Worm (Caenorhabditis elegans) whole organism, L1 larva: ENCODE data around the gene str-177.

Source experiments
- C34B4.2 ChIP-seq: sonication (generic microtip); optimal IDR thresholded peaks from 2 replicates; lab custom pipeline; 2017; ENCODE audit warnings: mild to moderate bottlenecking, missing genetic modification characterization, missing compliant biosample characterization
- aha-1 ChIP-seq: fragments of 150-350 bp; optimal IDR thresholded peaks from 2 replicates; lab custom pipeline; 2014; ENCODE audit warnings: missing biosample characterization, missing genetic modification characterization
- alr-1 ChIP-seq: fragments of 200-800 bp; sonication (Bioruptor generic); optimal IDR thresholded peaks from 2 replicates; lab custom pipeline; 2018; ENCODE audit warnings: borderline replicate concordance, mild to moderate bottlenecking, missing genetic modification characterization, missing compliant biosample characterization
- aly-2 ChIP-seq: fragments of 150-350 bp; optimal IDR thresholded peaks from 2 replicates; lab custom pipeline; 2014; ENCODE audit warnings: missing biosample characterization, missing genetic modification characterization
- ama-1 ChIP-seq: fragments of 150-350 bp; optimal IDR thresholded peaks from 2 replicates; lab custom pipeline; 2014
- blmp-1 ChIP-seq: fragments of 150-350 bp; optimal IDR thresholded peaks from 2 replicates; lab custom pipeline; 2014; ENCODE audit warnings: missing biosample characterization, missing genetic modification characterization
- ceh-8 ChIP-seq: fragments of 200-800 bp; sonication (Bioruptor generic); optimal IDR thresholded peaks from 2 replicates; lab custom pipeline; 2018; ENCODE audit warnings: mild to moderate bottlenecking, missing genetic modification characterization, moderate library complexity, missing compliant biosample characterization
- dsc-1 ChIP-seq: sonication (generic microtip); optimal IDR thresholded peaks from 2 replicates; lab custom pipeline; 2016; ENCODE audit warnings: mild to moderate bottlenecking, missing genetic modification characterization, missing compliant biosample characterization
- efl-1 ChIP-seq, 4 experiments: fragments of 150-350 bp; optimal IDR thresholded peaks in 3 of 4; peaks in 1 of 4; 1 replicate in 1 of 4; 2 replicates in 3 of 4; lab custom pipeline; 2014; ENCODE audit warnings: missing biosample characterization in 2 of 4, missing genetic modification characterization in 2 of 4, missing genetic modification reagents in 2 of 4
- efl-3 ChIP-seq: fragments of 200-800 bp; sonication (Bioruptor generic); optimal IDR thresholded peaks from 2 replicates; lab custom pipeline; 2018; ENCODE audit warnings: mild to moderate bottlenecking, missing genetic modification characterization, missing compliant biosample characterization
- elt-3 ChIP-seq, 6 experiments: fragments of 150-350 bp in 1 of 6; sonication (generic microtip); optimal IDR thresholded peaks; 2 replicates each; lab custom pipeline; 2017 to 2018; ENCODE audit warnings: missing biosample characterization in 6 of 6, missing genetic modification characterization in 6 of 6, inconsistent platforms in 1 of 6
- hpl-2 ChIP-seq: fragments of 150-350 bp; optimal IDR thresholded peaks from 2 replicates; lab custom pipeline; 2014; ENCODE audit warnings: missing biosample characterization, missing genetic modification reagents, missing genetic modification characterization
- lin-13 ChIP-seq: fragments of 150-350 bp; optimal IDR thresholded peaks from 2 replicates; lab custom pipeline; 2014; ENCODE audit warnings: missing biosample characterization, missing genetic modification reagents, missing genetic modification characterization
- lin-14 ChIP-seq: fragments of 200-800 bp; sonication (Bioruptor generic); optimal IDR thresholded peaks from 2 replicates; lab custom pipeline; 2018; ENCODE audit warnings: mild to moderate bottlenecking, missing genetic modification characterization, moderate library complexity, missing compliant biosample characterization
- lin-15B ChIP-seq: fragments of 150-350 bp; sonication (generic microtip); optimal IDR thresholded peaks from 3 replicates; lab custom pipeline; 2014; ENCODE audit warnings: missing biosample characterization, missing genetic modification characterization
- lin-35 ChIP-seq, 2 experiments: fragments of 150-350 bp; optimal IDR thresholded peaks; 2 replicates each; lab custom pipeline; 2014; ENCODE audit warnings: missing biosample characterization in 2 of 2, missing genetic modification characterization in 2 of 2, missing genetic modification reagents in 2 of 2
- lir-3 ChIP-seq: sonication (generic microtip); optimal IDR thresholded peaks from 2 replicates; lab custom pipeline; 2016; ENCODE audit warnings: mild to moderate bottlenecking, missing genetic modification characterization, moderate library complexity, missing compliant biosample characterization; ENCODE audit not compliant: poor library complexity
- mab-9 ChIP-seq: fragments of 200-800 bp; sonication (Bioruptor generic); IDR thresholded peaks from 2 replicates; pipeline ENCODE4 v1.3.6; 2022; ENCODE audit warnings: missing genetic modification reagents, missing genetic modification characterization, missing compliant biosample characterization
- mef-2 ChIP-seq: fragments of 150-350 bp; optimal IDR thresholded peaks from 2 replicates; lab custom pipeline; 2014; ENCODE audit warnings: missing biosample characterization, missing genetic modification characterization
- nhr-19 ChIP-seq: fragments of 200-800 bp; sonication (Bioruptor generic); conservative IDR thresholded peaks from 2 replicates; pipeline ENCODE4 v1.3.6; 2022; ENCODE audit warnings: missing genetic modification characterization, missing compliant biosample characterization
- nhr-20 ChIP-seq: sonication (generic microtip); optimal IDR thresholded peaks from 2 replicates; lab custom pipeline; 2016; ENCODE audit warnings: mild to moderate bottlenecking, missing genetic modification characterization, missing compliant biosample characterization
- nhr-71 ChIP-seq: sonication (generic microtip); optimal IDR thresholded peaks from 2 replicates; lab custom pipeline; 2016; ENCODE audit warnings: mild to moderate bottlenecking, missing genetic modification characterization, moderate library complexity, missing compliant biosample characterization
- nhr-77 ChIP-seq: fragments of 150-350 bp; optimal IDR thresholded peaks from 2 replicates; lab custom pipeline; 2014; ENCODE audit warnings: missing biosample characterization, missing genetic modification characterization
- nhr-85 ChIP-seq: sonication (generic microtip); peaks from one replicate; lab custom pipeline; 2016; ENCODE audit warnings: missing genetic modification characterization, inconsistent platforms, missing compliant biosample characterization
- nhr-90 ChIP-seq: sonication (generic microtip); optimal IDR thresholded peaks from 2 replicates; lab custom pipeline; 2016; ENCODE audit warnings: mild to moderate bottlenecking, missing genetic modification characterization, missing compliant biosample characterization; ENCODE audit not compliant: poor library complexity
- snu-23 ChIP-seq: sonication (generic microtip); optimal IDR thresholded peaks from 2 replicates; lab custom pipeline; 2016; ENCODE audit warnings: missing genetic modification characterization, missing compliant biosample characterization
- sup-37 ChIP-seq: fragments of 200-800 bp; sonication (Bioruptor generic); optimal IDR thresholded peaks from 2 replicates; lab custom pipeline; 2018; ENCODE audit warnings: mild to moderate bottlenecking, missing genetic modification characterization, missing compliant biosample characterization
- swsn-7 ChIP-seq: sonication (generic microtip); optimal IDR thresholded peaks from 2 replicates; lab custom pipeline; 2016; ENCODE audit warnings: missing genetic modification characterization, missing compliant biosample characterization
- unc-86 ChIP-seq: sonication (generic microtip); optimal IDR thresholded peaks from 2 replicates; lab custom pipeline; 2016; ENCODE audit warnings: missing genetic modification characterization, missing compliant biosample characterization
- unc-98 ChIP-seq: fragments of 200-800 bp; sonication (Bioruptor generic); IDR thresholded peaks from 2 replicates; pipeline ENCODE4 v1.3.6; 2022; ENCODE audit warnings: missing genetic modification characterization, missing compliant biosample characterization
- ztf-11 ChIP-seq, 2 experiments: sonication (generic microtip); optimal IDR thresholded peaks; 2 replicates each; lab custom pipeline; 2016 to 2017; ENCODE audit warnings: missing genetic modification characterization in 2 of 2, missing biosample characterization in 1 of 2, missing compliant biosample characterization in 1 of 2

Gene str-177

ce11 chrV:9162955-9163468 is 35.8 kb downstream of the str-177 start, which contains the start of gene col-145:
TSS of gene col-145 (minus strand) at chrV:9163005.
- TF ChIP-seq snu-23 (GFP tag; lab: Kevin White, UChicago) (peak; percentile 1), elt-3 (tag; optimal IDR thresholded peaks at IDR 0.05; lab: Kevin White, UChicago) (peak in 1 of 6 experiments; percentile 6), blmp-1 (tag; lab: Kevin White, UChicago) (peak; percentile 86), nhr-85 (tag; lab: Kevin White, UChicago) (peak; percentile 5), nhr-77 (tag; lab: Kevin White, UChicago) (no peak), C34B4.2 (tag; lab: Kevin White, UChicago) (no peak), lin-14 (GFP tag; lab: Kevin White, UChicago) (peak; percentile 39)

DNA sequence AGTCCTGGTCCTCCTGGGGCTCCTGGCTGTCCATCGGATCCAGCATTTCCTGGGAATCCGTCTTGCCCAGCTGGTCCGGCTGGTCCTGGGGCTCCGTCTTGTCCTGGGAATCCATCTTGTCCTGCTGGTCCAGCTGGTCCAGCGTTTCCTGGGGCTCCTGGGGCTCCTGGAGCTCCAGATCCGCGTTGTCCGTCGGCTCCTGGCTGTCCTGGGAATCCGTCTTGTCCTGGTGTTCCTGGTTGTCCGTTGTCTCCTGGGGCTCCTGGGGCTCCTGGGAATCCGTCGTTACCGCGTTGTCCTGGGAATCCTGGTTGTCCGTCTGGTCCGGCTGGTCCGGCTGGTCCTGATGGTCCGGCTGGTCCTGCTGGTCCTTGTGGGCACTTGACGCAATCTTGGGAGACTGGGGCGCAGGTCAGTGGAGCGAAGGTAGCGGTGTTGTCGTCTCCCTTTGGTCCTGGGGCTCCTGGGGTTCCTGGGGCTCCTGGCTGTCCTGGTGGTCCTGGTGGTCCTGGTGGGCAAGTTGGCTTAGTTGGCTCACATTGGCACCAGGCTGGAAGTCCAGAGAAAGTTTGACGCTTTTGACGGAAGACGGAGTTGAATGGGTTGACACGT is 36.6 kb downstream of the str-177 start:
- TF ChIP-seq unc-98 (GFP tag; lab: Robert Waterston, UW) = no peak
- no peak for TF ChIP-seq dsc-1
- no peak for TF ChIP-seq mab-9

- no peak for TF ChIP-seq efl-1 (optimal IDR thresholded peaks at IDR 0.05; lab: Kevin White, UChicago)
- TF ChIP-seq efl-1 (GFP tag; optimal IDR thresholded peaks at IDR 0.05 in 1 of 2; lab: Kevin White, UChicago) = peak in 1 of 2 experiments; percentile 82
- TF ChIP-seq elt-3 (tag; optimal IDR thresholded peaks at IDR 0.05; lab: Kevin White, UChicago) = peak in 2 of 6 experiments; percentile 36 to 39
- TF ChIP-seq ama-1 (lab: Kevin White, UChicago) = peak; percentile 13
- no peak for TF ChIP-seq lir-3 (tag; lab: Kevin White, UChicago)
- peak; percentile 55 for TF ChIP-seq nhr-71 (tag; lab: Kevin White, UChicago)
- TF ChIP-seq nhr-19 (GFP tag; lab: Robert Waterston, UW) = peak; percentile 39; the same call in 1 of the 2 replicates
- TF ChIP-seq mef-2 (tag; lab: Kevin White, UChicago) = no peak
- TF ChIP-seq alr-1 = no peak
- TF ChIP-seq efl-3 = no peak
- TF ChIP-seq ztf-11 (tag; optimal IDR thresholded peaks at IDR 0.05; lab: Kevin White, UChicago) = no peak
- TF ChIP-seq lin-35 (GFP tag; optimal IDR thresholded peaks at IDR 0.05; lab: Kevin White, UChicago) = peak in 1 of 2 experiments; percentile 26
- peak; percentile 38 for TF ChIP-seq blmp-1 (tag; lab: Kevin White, UChicago)
- TF ChIP-seq aha-1 (tag; lab: Kevin White, UChicago) = no peak
- no peak for TF ChIP-seq lin-15B
- peak; percentile 64 for TF ChIP-seq nhr-20 (tag; lab: Kevin White, UChicago)
- peak; percentile 68 for TF ChIP-seq lin-14 (GFP tag; lab: Kevin White, UChicago)
- peak; percentile 59 for TF ChIP-seq snu-23 (GFP tag; lab: Kevin White, UChicago)
- TF ChIP-seq nhr-85 (tag; lab: Kevin White, UChicago) = peak; percentile 93
- no peak for TF ChIP-seq swsn-7 (tag; lab: Kevin White, UChicago)
- TF ChIP-seq sup-37 (GFP tag; lab: Kevin White, UChicago) = no peak
- no peak for TF ChIP-seq ceh-8 (GFP tag; lab: Kevin White, UChicago)
- no peak for TF ChIP-seq lin-13 (GFP tag; lab: Kevin White, UChicago)
- TF ChIP-seq unc-86 = no peak
- no peak for TF ChIP-seq hpl-2 (GFP tag; lab: Kevin White, UChicago)
- no peak for TF ChIP-seq aly-2
Measured at ce11 chrV:9160224-9160886, 38.4 kb downstream of the str-177 start, which contains the start of gene col-144. TSS of gene col-144 (minus strand) at chrV:9160642.

DNA sequence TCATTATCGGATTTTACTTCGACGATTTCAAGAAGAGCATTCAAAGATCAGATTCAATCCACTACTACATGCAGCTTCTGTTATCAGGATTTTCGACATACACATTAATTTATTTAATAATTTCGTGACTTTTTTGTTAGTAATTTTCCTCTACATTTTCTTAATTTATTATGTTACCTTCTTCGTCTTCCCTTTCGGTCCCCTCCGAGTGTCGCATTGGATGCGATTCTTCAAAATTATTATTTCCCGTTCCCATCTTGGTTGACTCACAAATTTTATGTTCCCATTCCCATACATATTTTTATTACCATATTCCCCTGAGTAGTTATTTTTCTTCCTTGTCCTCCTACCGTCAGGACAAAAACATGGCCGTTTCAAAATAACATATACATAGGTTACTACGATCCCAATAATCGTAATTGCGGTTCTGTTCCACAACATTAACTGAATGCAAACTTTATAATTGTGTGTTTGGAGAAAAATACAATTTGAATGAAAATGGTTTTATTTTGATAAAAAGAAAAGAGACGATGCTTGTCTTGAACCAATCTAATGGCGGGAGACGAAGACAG is 39.6 kb downstream of the str-177 start:
- peak; percentile 25 for TF ChIP-seq nhr-71 (tag; lab: Kevin White, UChicago)
- peak; percentile 60 for TF ChIP-seq aly-2
- TF ChIP-seq nhr-90 (tag; lab: Kevin White, UChicago) = peak; percentile 7
- peak; percentile 59 for TF ChIP-seq nhr-85 (tag; lab: Kevin White, UChicago)
